Worm (Caenorhabditis elegans): ENCODE measurements around the gene K09C6.3.

DNA sequence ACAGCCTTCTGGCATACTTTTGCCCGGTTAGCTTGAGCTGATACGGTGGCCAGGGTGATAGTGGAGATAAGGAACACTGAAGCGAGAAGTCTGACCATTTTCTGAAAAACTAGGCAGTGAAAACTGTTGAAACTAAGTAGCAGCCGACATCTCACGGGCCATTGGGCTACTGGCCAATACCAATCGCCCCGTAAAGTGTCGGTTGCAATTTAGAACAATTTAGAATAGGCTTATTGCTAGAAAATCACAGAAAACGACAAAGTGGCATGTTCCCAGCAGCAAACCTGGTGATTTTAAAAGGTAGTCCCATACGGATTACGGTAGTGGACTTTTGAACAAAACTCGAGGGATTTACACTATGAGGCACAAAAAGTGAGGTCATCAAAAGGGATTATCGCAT, 18.7 kb downstream of the K09C6.3 start, which contains the start of gene T02B11.4:
- TF ChIP-seq ama-1 (optimal IDR thresholded peaks at IDR 0.05) (no peak), ceh-36 (tag; optimal IDR thresholded peaks at IDR 0.05) (no peak), ets-7 (tag; optimal IDR thresholded peaks at IDR 0.05) (no peak), F13C5.2 (tag; optimal IDR thresholded peaks at IDR 0.05) (no peak), hnd-1 (tag; optimal IDR thresholded peaks at IDR 0.05) (no peak), scrt-1 (GFP tag; IDR thresholded peaks at IDR 0.05) (no peak), pes-1 (GFP tag; IDR thresholded peaks at IDR 0.05) (no peak), tbx-11 (GFP tag; IDR thresholded peaks at IDR 0.05) (no peak), flt-1 (GFP tag; IDR thresholded peaks at IDR 0.05) (no peak), hmg-4 (GFP tag; optimal IDR thresholded peaks at IDR 0.05) (no peak)
